Fruit fly (Drosophila melanogaster): ENCODE data around the gene CG15283.
A peak's percentile ranks its signal among the peaks of the same experiment; 100 is the strongest.

The CG15283 gene

dm6 chr2L:14409428-14409933 lies 41.2 kb downstream of the CG15283 start, which contains the start of gene elB (continued):
- no peak for TF ChIP-seq lz (GFP tag; optimal IDR thresholded peaks at IDR 0.05)
- TF ChIP-seq CG6854 (GFP tag; optimal IDR thresholded peaks at IDR 0.05): peak; percentile 76
- TF ChIP-seq Smox (GFP tag; optimal IDR thresholded peaks at IDR 0.05): no peak
- TF ChIP-seq Lpt (GFP tag; optimal IDR thresholded peaks at IDR 0.05): peak; percentile 38
- TF ChIP-seq CG11762 (GFP tag; optimal IDR thresholded peaks at IDR 0.05; ENCODE audit: insufficient read depth): no peak
- peak; percentile 22 for TF ChIP-seq CG7368 (GFP tag; optimal IDR thresholded peaks at IDR 0.05)
- no peak for TF ChIP-seq CG6276 (GFP tag; optimal IDR thresholded peaks at IDR 0.05)
- TF ChIP-seq Sox15 (GFP tag; optimal IDR thresholded peaks at IDR 0.05): no peak
- no peak for TF ChIP-seq OdsH (GFP tag; optimal IDR thresholded peaks at IDR 0.05)
- TF ChIP-seq CG1621 (tag; optimal IDR thresholded peaks at IDR 0.05): peak; percentile 70
- TF ChIP-seq ss (GFP tag; optimal IDR thresholded peaks at IDR 0.05): peak; percentile 38 to 66
- TF ChIP-seq esn (GFP tag; optimal IDR thresholded peaks at IDR 0.05): peak; percentile 5

- TF ChIP-seq Ets21C (GFP tag; optimal IDR thresholded peaks at IDR 0.05) (no peak), CG6792 (GFP tag; optimal IDR thresholded peaks at IDR 0.05) (no peak), CG8319 (GFP tag; optimal IDR thresholded peaks at IDR 0.05) (no peak), CG11902 (GFP tag; optimal IDR thresholded peaks at IDR 0.05) (no peak), Sox102F (GFP tag; optimal IDR thresholded peaks at IDR 0.05) (no peak), svp (GFP tag) (peak; percentile 7), CG9139 (GFP tag; optimal IDR thresholded peaks at IDR 0.05) (no peak), Eip78C (GFP tag) (peak; percentile 48), Hr39 (GFP tag; optimal IDR thresholded peaks at IDR 0.05) (no peak), CG10631 (GFP tag; optimal IDR thresholded peaks at IDR 0.05) (no peak), ss (GFP tag; optimal IDR thresholded peaks at IDR 0.05) (no peak)
Measured at dm6 chr2L:14408383-14409004, 42.2 kb downstream of the CG15283 start.

- no peak for TF ChIP-seq CG4318 (GFP tag; optimal IDR thresholded peaks at IDR 0.05)
- TF ChIP-seq Eip78C (GFP tag): peak; percentile 59
- no peak for TF ChIP-seq CG9139 (GFP tag; optimal IDR thresholded peaks at IDR 0.05)
- peak in 1 of 2 experiments; percentile 8 for TF ChIP-seq ss (GFP tag; optimal IDR thresholded peaks at IDR 0.05)
- no peak for TF ChIP-seq CG31627 (GFP tag; optimal IDR thresholded peaks at IDR 0.05)
- TF ChIP-seq Sox14 (GFP tag; optimal IDR thresholded peaks at IDR 0.05): no peak
- no peak for TF ChIP-seq salr (GFP tag; optimal IDR thresholded peaks at IDR 0.05)
Measured at dm6 chr2L:14404744-14405449, 45.8 kb downstream of the CG15283 start.

- TF ChIP-seq fkh (GFP tag; optimal IDR thresholded peaks at IDR 0.05): peak; percentile 21
- TF ChIP-seq acj6 (GFP tag; optimal IDR thresholded peaks at IDR 0.05): no peak
- TF ChIP-seq svp (GFP tag): peak; percentile 60
- no peak for TF ChIP-seq CG7368 (GFP tag; optimal IDR thresholded peaks at IDR 0.05)
- no peak for TF ChIP-seq CG6276 (GFP tag; optimal IDR thresholded peaks at IDR 0.05)
- TF ChIP-seq CG3032 (tag; optimal IDR thresholded peaks at IDR 0.05): no peak
Measured at dm6 chr2L:14403568-14403967, 47.2 kb downstream of the CG15283 start.

- TF ChIP-seq esn (GFP tag; optimal IDR thresholded peaks at IDR 0.05) (no peak), CG32006 (GFP tag; optimal IDR thresholded peaks at IDR 0.05) (peak; percentile 17), dac (GFP tag; optimal IDR thresholded peaks at IDR 0.05) (no peak), salr (GFP tag; optimal IDR thresholded peaks at IDR 0.05) (peak in 1 of 2 experiments; percentile 9), CG8119 (GFP tag; IDR thresholded peaks at IDR 0.05) (no peak), CG3032 (tag; optimal IDR thresholded peaks at IDR 0.05) (peak; percentile 13), Hr39 (GFP tag; optimal IDR thresholded peaks at IDR 0.05) (peak; percentile 12), svp (GFP tag) (no peak), Ets21C (GFP tag; optimal IDR thresholded peaks at IDR 0.05) (no peak), topi (GFP tag; optimal IDR thresholded peaks at IDR 0.05) (no peak), CG10669 (GFP tag; optimal IDR thresholded peaks at IDR 0.05) (peak; percentile 5), Smox (GFP tag; optimal IDR thresholded peaks at IDR 0.05) (no peak), Sox15 (GFP tag; optimal IDR thresholded peaks at IDR 0.05) (no peak), fd85E (GFP tag; optimal IDR thresholded peaks at IDR 0.05) (no peak), Hr4 (GFP tag; optimal IDR thresholded peaks at IDR 0.05) (peak; percentile 38), CG11762 (GFP tag; optimal IDR thresholded peaks at IDR 0.05; ENCODE audit: insufficient read depth) (no peak), CG34406 (GFP tag; optimal IDR thresholded peaks at IDR 0.05) (no peak), CG3919 (GFP tag; optimal IDR thresholded peaks at IDR 0.05) (peak; percentile 27), lz (GFP tag; optimal IDR thresholded peaks at IDR 0.05) (no peak), CG6792 (GFP tag; optimal IDR thresholded peaks at IDR 0.05) (no peak), CG1621 (tag; optimal IDR thresholded peaks at IDR 0.05) (no peak), CG31627 (GFP tag; optimal IDR thresholded peaks at IDR 0.05) (no peak), acj6 (GFP tag; optimal IDR thresholded peaks at IDR 0.05) (no peak), Eip93F (GFP tag; optimal IDR thresholded peaks at IDR 0.05) (no peak)
Measured at dm6 chr2L:14401616-14402240, 49.0 kb downstream of the CG15283 start.

All from whole organism, prepupa.